Fruit fly (Drosophila melanogaster) Kc167 (cell line): ENCODE results near the gene PGRP-LF.

ENCODE experiments used
- Sin3A ChIP-seq: fragments of >200 bp; optimal IDR thresholded peaks from 2 replicates; lab custom pipeline; 2018; ENCODE audit warnings: missing external identifiers
- h ChIP-seq: fragments of >200 bp; optimal IDR thresholded peaks from 3 replicates; lab custom pipeline; 2018; ENCODE audit warnings: missing external identifiers

dm6 chr3L:9400697-9401353, 51.4 kb downstream of the PGRP-LF start:
- TF ChIP-seq h (lab: Kevin White, UChicago) = no peak
- TF ChIP-seq Sin3A (lab: Kevin White, UChicago) = no peak
